Worm (Caenorhabditis elegans) whole organism, L4/young adult: ENCODE results near the gene xbx-1.

Experiments
- dao-5 ChIP-seq: sonication (generic microtip); optimal IDR thresholded peaks from 2 replicates; lab custom pipeline; 2016; ENCODE audit warnings: missing genotype, missing genetic modification characterization, moderate library complexity, missing compliant biosample characterization
- him-1 ChIP-seq: sonication (generic microtip); optimal IDR thresholded peaks from 2 replicates; lab custom pipeline; 2016; ENCODE audit warnings: missing genotype, missing genetic modification reagents, missing genetic modification characterization, missing compliant biosample characterization

DNA sequence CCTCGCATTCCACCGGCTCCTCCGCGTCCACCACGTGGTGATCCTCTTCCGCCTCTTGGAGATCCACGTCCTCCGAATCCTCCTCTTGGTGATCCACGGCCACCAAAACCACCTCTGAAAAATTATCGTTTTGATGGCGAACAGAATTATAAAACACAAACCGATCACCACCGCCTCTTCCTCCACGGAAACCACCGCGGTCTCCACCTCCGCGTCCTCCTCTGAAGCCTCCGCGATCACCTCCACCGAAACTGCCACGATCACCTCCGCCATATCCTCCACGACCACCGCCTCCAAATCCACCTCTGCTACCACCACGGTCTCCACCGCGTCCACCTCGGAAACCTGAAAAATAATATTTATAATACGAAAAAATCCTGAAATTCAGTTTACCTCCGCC is 21.5 kb downstream of the xbx-1 start:
- TF ChIP-seq dao-5 (tag; lab: Kevin White, UChicago) (no peak), him-1 (tag; lab: Kevin White, UChicago) (no peak)
